Worm (Caenorhabditis elegans): Measurements from ENCODE around the gene clec-232.

clec-232 gene

ce11 chrV:15967542-15967941, 8.4 kb upstream of the clec-232 start, which contains the start of gene sri-1:
sri-1 (minus strand) TSS chrV:15967642.
- no peak for TF ChIP-seq ceh-39 (tag; optimal IDR thresholded peaks at IDR 0.05)
- TF ChIP-seq mls-2 (tag; optimal IDR thresholded peaks at IDR 0.05), result no peak

ce11 chrV:15969653-15970052, 6.3 kb upstream of the clec-232 start, which contains the start of gene F36G9.7:
F36G9.7 (minus strand) TSS chrV:15969753.
- TF ChIP-seq unc-39 (tag; optimal IDR thresholded peaks at IDR 0.05), result no peak
- no peak for TF ChIP-seq blmp-1 (tag; optimal IDR thresholded peaks at IDR 0.05)
- no peak for TF ChIP-seq nhr-237 (tag; optimal IDR thresholded peaks at IDR 0.05)
- TF ChIP-seq tbx-8 (GFP tag; optimal IDR thresholded peaks at IDR 0.05), result no peak
- no peak for TF ChIP-seq sem-2 (GFP tag; optimal IDR thresholded peaks at IDR 0.05)
- no peak for TF ChIP-seq sptf-1 (tag; optimal IDR thresholded peaks at IDR 0.05)
- no peak for TF ChIP-seq pha-4 (tag; optimal IDR thresholded peaks at IDR 0.05)
- TF ChIP-seq ceh-39 (tag; optimal IDR thresholded peaks at IDR 0.05), result no peak
- no peak for TF ChIP-seq unc-120 (tag; optimal IDR thresholded peaks at IDR 0.05; ENCODE audit: poor library complexity, severe bottlenecking)
- no peak for TF ChIP-seq elt-3 (tag; optimal IDR thresholded peaks at IDR 0.05)

ce11 chrV:15970820-15971219, 5.1 kb upstream of the clec-232 start:
- TF ChIP-seq elt-1 (tag; optimal IDR thresholded peaks at IDR 0.05; ENCODE audit: borderline replicate concordance, insufficient read depth) (no peak), lin-13 (tag; optimal IDR thresholded peaks at IDR 0.05) (no peak), mls-2 (tag; optimal IDR thresholded peaks at IDR 0.05) (no peak), flh-1 (GFP tag; optimal IDR thresholded peaks at IDR 0.05) (no peak), bed-3 (GFP tag; optimal IDR thresholded peaks at IDR 0.05) (no peak), nhr-237 (tag; optimal IDR thresholded peaks at IDR 0.05) (no peak), pha-4 (tag; optimal IDR thresholded peaks at IDR 0.05) (no peak), unc-120 (tag; optimal IDR thresholded peaks at IDR 0.05; ENCODE audit: poor library complexity, severe bottlenecking) (no peak), nhr-28 (tag; optimal IDR thresholded peaks at IDR 0.05) (no peak), mep-1 (tag; optimal IDR thresholded peaks at IDR 0.05) (no peak), sem-2 (GFP tag; optimal IDR thresholded peaks at IDR 0.05) (no peak), nhr-12 (tag; optimal IDR thresholded peaks at IDR 0.05) (no peak), ceh-83 (GFP tag; optimal IDR thresholded peaks at IDR 0.05) (no peak), lsy-2 (tag; optimal IDR thresholded peaks at IDR 0.05) (no peak)

ce11 chrV:15972484-15972883, 3.5 kb upstream of the clec-232 start, which contains the start of gene sru-23:
sru-23 (minus strand) TSS chrV:15972584.
- no peak for TF ChIP-seq snpc-4 (tag; optimal IDR thresholded peaks at IDR 0.05)
- no peak for TF ChIP-seq pha-4 (tag; optimal IDR thresholded peaks at IDR 0.05)

ce11 chrV:15974836-15975235, 1.1 kb upstream of the clec-232 start, which contains the start of gene sru-22:
sru-22 (minus strand) TSS chrV:15974936.
- TF ChIP-seq bed-3 (GFP tag; optimal IDR thresholded peaks at IDR 0.05) (no peak), lsy-2 (tag; optimal IDR thresholded peaks at IDR 0.05) (no peak), sem-2 (GFP tag; optimal IDR thresholded peaks at IDR 0.05) (no peak), nhr-237 (tag; optimal IDR thresholded peaks at IDR 0.05) (no peak), ztf-11 (tag; optimal IDR thresholded peaks at IDR 0.05) (no peak), unc-120 (tag; optimal IDR thresholded peaks at IDR 0.05; ENCODE audit: poor library complexity, severe bottlenecking) (no peak), ceh-39 (tag; optimal IDR thresholded peaks at IDR 0.05) (no peak), tbx-8 (GFP tag; optimal IDR thresholded peaks at IDR 0.05) (no peak), drap-1 (GFP tag; optimal IDR thresholded peaks at IDR 0.05) (no peak), ham-2 (GFP tag; optimal IDR thresholded peaks at IDR 0.05) (no peak), lin-32 (GFP tag; optimal IDR thresholded peaks at IDR 0.05) (no peak), pha-4 (tag; optimal IDR thresholded peaks at IDR 0.05) (no peak), blmp-1 (tag; optimal IDR thresholded peaks at IDR 0.05) (no peak)

ce11 chrV:15978232-15978764, 2.4 kb downstream of the clec-232 start, which contains the start of gene oac-20:
oac-20 (plus strand) TSS chrV:15978714.
- TF ChIP-seq bed-3 (GFP tag; optimal IDR thresholded peaks at IDR 0.05), result no peak
- TF ChIP-seq lin-13 (tag; optimal IDR thresholded peaks at IDR 0.05), result no peak
- TF ChIP-seq mls-2 (tag; optimal IDR thresholded peaks at IDR 0.05), result no peak
- TF ChIP-seq nhr-28 (tag; optimal IDR thresholded peaks at IDR 0.05), result no peak
- no peak for TF ChIP-seq lsy-2 (tag; optimal IDR thresholded peaks at IDR 0.05)
- no peak for TF ChIP-seq nhr-237 (tag; optimal IDR thresholded peaks at IDR 0.05)
- TF ChIP-seq nhr-76 (tag; optimal IDR thresholded peaks at IDR 0.05), result no peak
- no peak for TF ChIP-seq unc-120 (tag; optimal IDR thresholded peaks at IDR 0.05; ENCODE audit: poor library complexity, severe bottlenecking)
- no peak for TF ChIP-seq sptf-1 (tag; optimal IDR thresholded peaks at IDR 0.05)
- no peak for TF ChIP-seq M03D4.4 (tag; optimal IDR thresholded peaks at IDR 0.05)
- no peak for TF ChIP-seq ham-2 (GFP tag; optimal IDR thresholded peaks at IDR 0.05)
- no peak for TF ChIP-seq unc-62 (GFP tag; optimal IDR thresholded peaks at IDR 0.05)
- TF ChIP-seq ceh-43 (GFP tag; optimal IDR thresholded peaks at IDR 0.05), result no peak
- TF ChIP-seq hlh-1 (tag; optimal IDR thresholded peaks at IDR 0.05), result no peak
- TF ChIP-seq tbx-8 (GFP tag; optimal IDR thresholded peaks at IDR 0.05), result no peak
- TF ChIP-seq cnd-1 (tag; optimal IDR thresholded peaks at IDR 0.05), result no peak
- no peak for TF ChIP-seq snpc-4 (tag; optimal IDR thresholded peaks at IDR 0.05)
- TF ChIP-seq sem-2 (GFP tag; optimal IDR thresholded peaks at IDR 0.05), result no peak
